Worm (Caenorhabditis elegans) whole organism, young adult: ENCODE data around the gene pbo-6.

Experiments used
- B0019.2 ChIP-seq: fragments of 200-800 bp; sonication (Bioruptor generic); conservative IDR thresholded peaks from 2 replicates; pipeline ENCODE4 v1.3.6; 2022; ENCODE audit warnings: missing genetic modification reagents, missing genetic modification characterization, missing compliant biosample characterization
- C06A6.2 ChIP-seq: fragments of 200-800 bp; sonication (Bioruptor generic); conservative IDR thresholded peaks from 2 replicates; pipeline ENCODE4 v1.3.6; 2022; ENCODE audit warnings: missing genetic modification characterization, missing compliant biosample characterization
- D2030.7 ChIP-seq: fragments of 200-800 bp; sonication (Bioruptor generic); IDR thresholded peaks from 2 replicates; pipeline ENCODE4 v1.3.6; 2022; ENCODE audit warnings: missing genetic modification reagents, missing genetic modification characterization, missing compliant biosample characterization
- F10E7.11 ChIP-seq: sonication (generic microtip); optimal IDR thresholded peaks from 2 replicates; lab custom pipeline; 2017; ENCODE audit warnings: mild to moderate bottlenecking, missing genetic modification characterization, moderate library complexity, missing compliant biosample characterization
- F22D6.2 ChIP-seq: sonication (generic microtip); optimal IDR thresholded peaks from 2 replicates; lab custom pipeline; 2016; ENCODE audit warnings: mild to moderate bottlenecking, missing genetic modification characterization, missing compliant biosample characterization
- F49E8.2 ChIP-seq: sonication (generic microtip); optimal IDR thresholded peaks from 3 replicates; lab custom pipeline; 2017; ENCODE audit warnings: missing genetic modification characterization, mild to moderate bottlenecking, missing compliant biosample characterization, antibody characterized with exemption, moderate library complexity; ENCODE audit not compliant: insufficient read depth
- K12H6.12 ChIP-seq: fragments of 200-800 bp; sonication (Bioruptor generic); optimal IDR thresholded peaks from 2 replicates; lab custom pipeline; 2018; ENCODE audit warnings: mild to moderate bottlenecking, missing genetic modification characterization, missing compliant biosample characterization
- T07F8.4 ChIP-seq: sonication (generic microtip); optimal IDR thresholded peaks from 2 replicates; lab custom pipeline; 2016; ENCODE audit warnings: mild to moderate bottlenecking, missing genetic modification characterization, moderate library complexity, missing compliant biosample characterization
- T26A5.8 ChIP-seq: sonication (generic microtip); optimal IDR thresholded peaks from 2 replicates; lab custom pipeline; 2016; ENCODE audit warnings: missing genetic modification characterization, missing compliant biosample characterization
- Y53F4B.3 ChIP-seq: fragments of 200-800 bp; sonication (Bioruptor generic); IDR thresholded peaks from 2 replicates; pipeline ENCODE4 v1.3.6; 2022; ENCODE audit warnings: missing genetic modification reagents, missing genetic modification characterization, missing compliant biosample characterization
- Y56A3A.18 ChIP-seq: fragments of 200-800 bp; sonication (Bioruptor generic); IDR thresholded peaks from 2 replicates; pipeline ENCODE4 v1.3.6; 2022; ENCODE audit warnings: missing genetic modification reagents, missing genetic modification characterization, missing compliant biosample characterization
- Y67H2A.10 ChIP-seq: fragments of 200-800 bp; sonication (Bioruptor generic); conservative IDR thresholded peaks from 2 replicates; pipeline ENCODE4 v1.3.6; 2022; ENCODE audit warnings: missing genetic modification reagents, missing genetic modification characterization, missing compliant biosample characterization
- akir-1 ChIP-seq: fragments of 200-800 bp; sonication (Bioruptor generic); optimal IDR thresholded peaks from 2 replicates; lab custom pipeline; 2018; ENCODE audit warnings: mild to moderate bottlenecking, missing genetic modification characterization, moderate library complexity, missing compliant biosample characterization
- aptf-3 ChIP-seq: fragments of 200-800 bp; sonication (Bioruptor generic); IDR thresholded peaks from 2 replicates; pipeline ENCODE4 v1.3.6; 2022; ENCODE audit warnings: missing genetic modification characterization, missing compliant biosample characterization
- athp-1 ChIP-seq: sonication (generic microtip); optimal IDR thresholded peaks from 2 replicates; lab custom pipeline; 2017; ENCODE audit warnings: mild to moderate bottlenecking, missing genetic modification characterization, missing compliant biosample characterization
- attf-6 ChIP-seq: fragments of 200-800 bp; sonication (Bioruptor generic); IDR thresholded peaks from 2 replicates; pipeline ENCODE4 v1.3.6; 2022; ENCODE audit warnings: missing genetic modification reagents, missing genetic modification characterization, missing compliant biosample characterization
- bed-1 ChIP-seq: fragments of 200-800 bp; sonication (Bioruptor generic); IDR thresholded peaks from 2 replicates; pipeline ENCODE4 v1.3.6; 2022; ENCODE audit warnings: missing genetic modification reagents, missing genetic modification characterization, missing compliant biosample characterization
- bed-2 ChIP-seq: fragments of 200-800 bp; sonication (Bioruptor generic); IDR thresholded peaks from 2 replicates; pipeline ENCODE4 v1.3.6; 2022; ENCODE audit warnings: missing genetic modification reagents, missing genetic modification characterization, missing compliant biosample characterization
- ccch-3 ChIP-seq: fragments of 200-800 bp; sonication (Bioruptor generic); optimal IDR thresholded peaks from 2 replicates; lab custom pipeline; 2018; ENCODE audit warnings: mild to moderate bottlenecking, missing genetic modification characterization, missing compliant biosample characterization
- cebp-2 ChIP-seq: fragments of 200-800 bp; sonication (Bioruptor generic); IDR thresholded peaks from 2 replicates; pipeline ENCODE4 v1.3.6; 2022; ENCODE audit warnings: missing genetic modification characterization, missing compliant biosample characterization
- ceh-100 ChIP-seq: fragments of 200-800 bp; sonication (Bioruptor generic); IDR thresholded peaks from 2 replicates; pipeline ENCODE4 v1.3.6; 2022; ENCODE audit warnings: missing genetic modification reagents, missing genetic modification characterization, missing compliant biosample characterization
- ceh-27 ChIP-seq: fragments of 200-800 bp; sonication (Bioruptor generic); optimal IDR thresholded peaks from 2 replicates; lab custom pipeline; 2018; ENCODE audit warnings: mild to moderate bottlenecking, missing genetic modification characterization, moderate library complexity, missing compliant biosample characterization
- ceh-40 ChIP-seq: fragments of 200-800 bp; sonication (Bioruptor generic); IDR thresholded peaks from 2 replicates; pipeline ENCODE4 v1.3.6; 2022; ENCODE audit warnings: missing genetic modification characterization, missing compliant biosample characterization
- ceh-79 ChIP-seq: sonication (generic microtip); optimal IDR thresholded peaks from 2 replicates; lab custom pipeline; 2017; ENCODE audit warnings: mild to moderate bottlenecking, missing genetic modification characterization, missing compliant biosample characterization
- dox-1 ChIP-seq: fragments of 200-800 bp; sonication (Bioruptor generic); IDR thresholded peaks from 2 replicates; pipeline ENCODE4 v1.3.6; 2022; ENCODE audit warnings: missing genetic modification reagents, missing genetic modification characterization, missing compliant biosample characterization
- egl-44 ChIP-seq: fragments of 200-800 bp; sonication (Bioruptor generic); IDR thresholded peaks from 2 replicates; pipeline ENCODE4 v1.3.6; 2022; ENCODE audit warnings: missing genetic modification reagents, missing genetic modification characterization, missing compliant biosample characterization
- egrh-3 ChIP-seq: fragments of 200-800 bp; sonication (Bioruptor generic); IDR thresholded peaks from 2 replicates; pipeline ENCODE4 v1.3.6; 2022; ENCODE audit warnings: missing genetic modification reagents, missing genetic modification characterization, missing compliant biosample characterization
- gei-17 ChIP-seq: fragments of 200-800 bp; sonication (Bioruptor generic); optimal IDR thresholded peaks from 2 replicates; lab custom pipeline; 2018; ENCODE audit warnings: mild to moderate bottlenecking, missing genetic modification characterization, missing compliant biosample characterization
- him-1 ChIP-seq: sonication (generic microtip); optimal IDR thresholded peaks from 2 replicates; lab custom pipeline; 2016; ENCODE audit warnings: missing genotype, missing genetic modification reagents, missing genetic modification characterization, missing compliant biosample characterization
- lag-1 ChIP-seq: fragments of 200-800 bp; sonication (Bioruptor generic); IDR thresholded peaks from 2 replicates; pipeline ENCODE4 v1.3.6; 2022; ENCODE audit warnings: missing genetic modification reagents, missing genetic modification characterization, missing compliant biosample characterization
- let-607 ChIP-seq, 2 experiments: fragments of 200-800 bp in 1 of 2; sonication (Bioruptor generic) in 1 of 2; sonication (generic microtip) in 1 of 2; optimal IDR thresholded peaks; 2 replicates each; lab custom pipeline; 2016 to 2018; ENCODE audit warnings: mild to moderate bottlenecking in 2 of 2, missing compliant biosample characterization in 2 of 2, missing genetic modification characterization in 2 of 2, moderate library complexity in 2 of 2, missing genotype in 1 of 2
- lin-35 ChIP-seq, 3 experiments: fragments of 150-350 bp in 2 of 3; sonication (generic microtip) in 1 of 3; optimal IDR thresholded peaks; 2 replicates each; lab custom pipeline; 2014 to 2018; ENCODE audit warnings: missing biosample characterization in 3 of 3, missing genetic modification characterization in 3 of 3, missing genetic modification reagents in 3 of 3
- lin-40 ChIP-seq: sonication (generic microtip); optimal IDR thresholded peaks from 2 replicates; lab custom pipeline; 2016; ENCODE audit warnings: missing genetic modification characterization, mild to moderate bottlenecking, missing compliant biosample characterization, missing genotype, missing genetic modification reagents
- lsy-27 ChIP-seq: sonication (generic microtip); optimal IDR thresholded peaks from 2 replicates; lab custom pipeline; 2017; ENCODE audit warnings: missing genetic modification characterization, mild to moderate bottlenecking, missing compliant biosample characterization, antibody characterized with exemption, missing genotype, borderline replicate concordance; ENCODE audit not compliant: insufficient read depth
- madf-10 ChIP-seq: sonication (generic microtip); optimal IDR thresholded peaks from 2 replicates; lab custom pipeline; 2016; ENCODE audit warnings: mild to moderate bottlenecking, missing genetic modification characterization, missing compliant biosample characterization
- madf-3 ChIP-seq: fragments of 200-800 bp; sonication (Bioruptor generic); IDR thresholded peaks from 2 replicates; pipeline ENCODE4 v1.3.6; 2022; ENCODE audit warnings: missing genetic modification reagents, missing genetic modification characterization, missing compliant biosample characterization
- madf-6 ChIP-seq: fragments of 200-800 bp; sonication (Bioruptor generic); IDR thresholded peaks from 2 replicates; pipeline ENCODE4 v1.3.6; 2022; ENCODE audit warnings: missing genetic modification reagents, missing genetic modification characterization, missing compliant biosample characterization
- madf-8 ChIP-seq: fragments of 200-800 bp; sonication (Bioruptor generic); conservative IDR thresholded peaks from 2 replicates; pipeline ENCODE4 v1.3.6; 2022; ENCODE audit warnings: missing genetic modification reagents, missing genetic modification characterization, missing compliant biosample characterization
- nhr-179 ChIP-seq: sonication (generic microtip); optimal IDR thresholded peaks from 2 replicates; lab custom pipeline; 2016; ENCODE audit warnings: mild to moderate bottlenecking, missing genetic modification characterization, missing compliant biosample characterization
- nhr-80 ChIP-seq: sonication (generic microtip); optimal IDR thresholded peaks from 2 replicates; lab custom pipeline; 2016; ENCODE audit warnings: missing genetic modification characterization, missing compliant biosample characterization
- pbrm-1 ChIP-seq: fragments of 200-800 bp; sonication (Bioruptor generic); IDR thresholded peaks from 2 replicates; pipeline ENCODE4 v1.3.6; 2022; ENCODE audit warnings: missing genetic modification reagents, missing genetic modification characterization, missing compliant biosample characterization
- sdz-38 ChIP-seq: sonication (generic microtip); optimal IDR thresholded peaks from 2 replicates; lab custom pipeline; 2016; ENCODE audit warnings: missing genotype, missing genetic modification characterization, missing compliant biosample characterization
- snpc-3.4 ChIP-seq: sonication (generic microtip); optimal IDR thresholded peaks from 2 replicates; lab custom pipeline; 2017; ENCODE audit warnings: missing genetic modification characterization, mild to moderate bottlenecking, missing compliant biosample characterization, antibody characterized with exemption, moderate library complexity, missing genotype, missing genetic modification reagents
- xnd-1 ChIP-seq: sonication (generic microtip); optimal IDR thresholded peaks from 2 replicates; lab custom pipeline; 2016; ENCODE audit warnings: missing genotype, missing genetic modification reagents, missing genetic modification characterization, missing compliant biosample characterization
- ztf-22 ChIP-seq: fragments of 200-800 bp; sonication (Bioruptor generic); optimal IDR thresholded peaks from 2 replicates; lab custom pipeline; 2018; ENCODE audit warnings: mild to moderate bottlenecking, missing genetic modification characterization, moderate library complexity, missing compliant biosample characterization
- ztf-3 ChIP-seq: fragments of 200-800 bp; sonication (Bioruptor generic); optimal IDR thresholded peaks from 2 replicates; lab custom pipeline; 2018; ENCODE audit warnings: mild to moderate bottlenecking, missing genetic modification characterization, missing compliant biosample characterization

pbo-6 gene

ce11 chrX:17479694-17480574 is 51.1 kb downstream of the pbo-6 start (continued):
- TF ChIP-seq F10E7.11 (tag; lab: Kevin White, UChicago) = no peak
- peak; percentile 63 for TF ChIP-seq madf-10 (tag; lab: Kevin White, UChicago)
- peak; percentile 67 for TF ChIP-seq athp-1
- no peak for TF ChIP-seq ceh-40 (GFP tag; lab: Robert Waterston, UW)
- TF ChIP-seq ceh-100 (GFP tag; lab: Robert Waterston, UW) = peak; percentile 8; the same call in 1 of the 2 replicates
- peak; percentile 63 for TF ChIP-seq ztf-3 (GFP tag; lab: Kevin White, UChicago)
- TF ChIP-seq pbrm-1 (GFP tag; lab: Robert Waterston, UW) = peak; percentile 73
- no peak for TF ChIP-seq him-1 (tag; lab: Kevin White, UChicago)
- TF ChIP-seq nhr-80 (tag; lab: Kevin White, UChicago) = peak; percentile 76
- TF ChIP-seq egl-44 (GFP tag; lab: Robert Waterston, UW) = peak; percentile 7; the same call in 1 of the 2 replicates
- no peak for TF ChIP-seq cebp-2 (GFP tag; lab: Robert Waterston, UW)
- peak; percentile 81 for TF ChIP-seq gei-17 (GFP tag; lab: Kevin White, UChicago)
- no peak for TF ChIP-seq bed-1
- TF ChIP-seq sdz-38 (tag; lab: Kevin White, UChicago) = peak; percentile 53
- no peak for TF ChIP-seq D2030.7
- no peak for TF ChIP-seq aptf-3 (GFP tag; lab: Robert Waterston, UW)
- peak; percentile 74 for TF ChIP-seq F22D6.2
- TF ChIP-seq C06A6.2 = no peak; the same call in 1 of the 2 replicates
- TF ChIP-seq Y56A3A.18 = 0 out of 2 replicates have a peak, but pooled peaks have one; percentile 27
- no peak for TF ChIP-seq snpc-3.4 (tag; lab: Kevin White, UChicago)
- TF ChIP-seq lin-35 (GFP tag; optimal IDR thresholded peaks at IDR 0.05; lab: Kevin White, UChicago) = peak in 1 of 3 experiments; percentile 18
- no peak for TF ChIP-seq T26A5.8 (tag; lab: Kevin White, UChicago)
- TF ChIP-seq ceh-79 (tag; lab: Kevin White, UChicago) = no peak
- no peak for TF ChIP-seq madf-8 (GFP tag; lab: Robert Waterston, UW)
- peak; percentile 12 for TF ChIP-seq T07F8.4
- TF ChIP-seq madf-6 (GFP tag; lab: Robert Waterston, UW) = no peak
- TF ChIP-seq bed-2 (GFP tag; lab: Robert Waterston, UW) = peak; percentile 27; the same call in 1 of the 2 replicates
- TF ChIP-seq egrh-3 = peak; percentile 64
- no peak for TF ChIP-seq Y53F4B.3
- peak; percentile 93 for TF ChIP-seq K12H6.12 (tag; lab: Kevin White, UChicago)
- peak; percentile 84 for TF ChIP-seq dox-1 (GFP tag; lab: Robert Waterston, UW)
- TF ChIP-seq Y67H2A.10 (GFP tag; lab: Robert Waterston, UW) = no peak; the same call in 1 of the 2 replicates
- TF ChIP-seq lag-1 (GFP tag; lab: Robert Waterston, UW) = no peak
- TF ChIP-seq lsy-27 (tag; lab: Kevin White, UChicago) = no peak
- no peak for TF ChIP-seq F49E8.2 (tag; lab: Kevin White, UChicago)
- TF ChIP-seq attf-6 (GFP tag; lab: Robert Waterston, UW) = no peak
- TF ChIP-seq nhr-179 (tag; lab: Kevin White, UChicago) = no peak
- peak; percentile 93 for TF ChIP-seq lin-40 (tag; lab: Kevin White, UChicago)
- TF ChIP-seq ceh-27 (GFP tag; lab: Kevin White, UChicago) = peak; percentile 88
- no peak for TF ChIP-seq ccch-3
- TF ChIP-seq B0019.2 (GFP tag; lab: Robert Waterston, UW) = no peak
- no peak for TF ChIP-seq akir-1 (GFP tag; lab: Kevin White, UChicago)
- peak; percentile 82 for TF ChIP-seq ztf-22 (GFP tag; lab: Kevin White, UChicago)
- peak; percentile 21 to 52 for TF ChIP-seq let-607 (tag; optimal IDR thresholded peaks at IDR 0.05; lab: Kevin White, UChicago)
- no peak for TF ChIP-seq madf-3 (GFP tag; lab: Robert Waterston, UW)
- no peak for TF ChIP-seq xnd-1 (tag; lab: Kevin White, UChicago)
